Fruit fly (Drosophila melanogaster): ENCODE data around the gene CG14710.

The CG14710 gene

DNA sequence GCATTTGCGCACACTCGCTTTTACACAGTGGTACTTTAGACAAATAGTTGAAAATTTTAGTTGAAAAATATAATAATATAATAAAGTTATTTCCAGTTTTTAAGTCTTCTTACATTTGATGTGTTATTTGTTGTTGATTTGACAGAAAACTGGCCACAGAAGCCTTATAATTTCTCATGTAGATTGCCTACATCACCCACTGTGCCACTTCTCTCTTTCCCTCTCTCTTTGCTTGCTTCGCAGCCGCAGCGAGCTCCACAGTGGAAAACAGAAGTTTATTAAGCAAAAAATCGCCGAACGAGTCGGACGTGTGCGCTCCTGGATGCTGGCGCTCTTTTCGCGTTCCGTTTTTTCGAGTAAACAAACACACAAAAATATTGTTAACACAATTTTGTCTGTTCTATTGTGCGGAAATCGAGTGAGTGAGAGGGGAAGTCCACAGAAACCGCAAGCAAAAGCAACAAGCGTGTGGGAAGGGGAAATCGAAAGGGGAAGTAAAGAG lies 36.0 kb downstream of the CG14710 start, which contains the start of gene CG42327 (continued):
- TF ChIP-seq Poxn (GFP tag; IDR thresholded peaks at IDR 0.05), result 0 out of 2 replicates have a peak, but pooled peaks have one; percentile 29
- TF ChIP-seq CG16863 (GFP tag; optimal IDR thresholded peaks at IDR 0.05), result peak; percentile 87
- peak; percentile 73 for TF ChIP-seq fd102C (GFP tag; optimal IDR thresholded peaks at IDR 0.05)
- peak; percentile 68 for TF ChIP-seq YL-1 (GFP tag; optimal IDR thresholded peaks at IDR 0.05)
- peak; percentile 73 for TF ChIP-seq CG33557 (GFP tag; optimal IDR thresholded peaks at IDR 0.05)
- peak; percentile 76; the same call in 1 of the 2 replicates for TF ChIP-seq CG10321 (GFP tag; IDR thresholded peaks at IDR 0.05)
- TF ChIP-seq CG12155 (GFP tag; optimal IDR thresholded peaks at IDR 0.05), result peak; percentile 85
- TF ChIP-seq onecut (GFP tag; IDR thresholded peaks at IDR 0.05), result peak; percentile 87
- TF ChIP-seq unc-4 (GFP tag; IDR thresholded peaks at IDR 0.05; ENCODE audit: partially characterized antibody), result no peak; the same call in 1 of the 2 replicates
- peak; percentile 57 for TF ChIP-seq crc (GFP tag; optimal IDR thresholded peaks at IDR 0.05)
- TF ChIP-seq CG10431 (GFP tag; optimal IDR thresholded peaks at IDR 0.05), result peak; percentile 81
- TF ChIP-seq crol (GFP tag; IDR thresholded peaks at IDR 0.05), result peak; percentile 77
- peak; percentile 80 for TF ChIP-seq CG9932 (GFP tag; IDR thresholded peaks at IDR 0.05)
- TF ChIP-seq CG4360 (GFP tag; IDR thresholded peaks at IDR 0.05), result peak; percentile 83
- peak; percentile 92 for TF ChIP-seq chn (GFP tag; optimal IDR thresholded peaks at IDR 0.05)
- TF ChIP-seq CTCF (GFP tag; optimal IDR thresholded peaks at IDR 0.05), result peak; percentile 57
- peak; percentile 97 for TF ChIP-seq ara (GFP tag; IDR thresholded peaks at IDR 0.05)
- 0 out of 3 replicates have a peak, but pooled peaks have one; percentile 23 for TF ChIP-seq CG16813 (GFP tag; IDR thresholded peaks at IDR 0.05; ENCODE audit: partially characterized antibody)
- peak; percentile 66 for TF ChIP-seq nerfin-2 (GFP tag; IDR thresholded peaks at IDR 0.05; ENCODE audit: partially characterized antibody)

DNA sequence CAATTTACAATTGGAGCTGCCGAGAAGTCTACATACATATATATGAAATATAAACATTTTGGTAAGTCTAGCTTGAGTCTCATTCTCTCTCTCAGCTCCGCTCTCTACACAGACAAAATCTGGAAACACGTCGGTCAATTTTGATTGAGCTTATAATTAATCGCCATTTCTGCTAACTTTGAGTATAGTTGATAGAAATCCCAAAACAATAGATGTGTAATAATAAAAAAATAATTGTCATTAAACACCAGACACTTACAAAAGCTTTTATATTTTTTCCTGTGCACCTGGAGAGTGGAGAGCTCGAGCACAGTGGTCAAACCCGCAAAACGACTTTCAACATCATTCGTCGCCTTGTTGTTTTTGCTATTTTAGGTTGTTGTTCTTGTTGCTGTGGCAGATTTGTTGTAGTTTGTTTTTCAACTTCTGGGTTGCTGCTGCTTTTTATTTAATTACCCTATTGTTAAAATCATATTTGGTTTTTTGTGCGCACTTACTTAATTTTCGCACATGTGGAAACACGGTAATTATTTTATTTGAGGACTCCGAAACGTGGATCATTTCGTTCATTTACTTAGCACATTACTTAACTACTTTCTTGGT lies 36.8 kb downstream of the CG14710 start:
- TF ChIP-seq CG7928 (GFP tag; optimal IDR thresholded peaks at IDR 0.05) (peak; percentile 78), Eip74EF (GFP tag; optimal IDR thresholded peaks at IDR 0.05) (peak in 1 of 2 experiments; percentile 90), wor (GFP tag; IDR thresholded peaks at IDR 0.05) (peak; percentile 93), CG2712 (tag; optimal IDR thresholded peaks at IDR 0.05) (peak; percentile 98), CG18476 (GFP tag; optimal IDR thresholded peaks at IDR 0.05) (peak; percentile 94), CG3847 (GFP tag; IDR thresholded peaks at IDR 0.05) (peak; percentile 97), vvl (GFP tag; IDR thresholded peaks at IDR 0.05) (peak; percentile 99), CG4424 (GFP tag; optimal IDR thresholded peaks at IDR 0.05) (peak; percentile 96), CG32772 (GFP tag; IDR thresholded peaks at IDR 0.05) (peak; percentile 97), grau (tag; optimal IDR thresholded peaks at IDR 0.05) (peak; percentile 96), CG1024 (GFP tag; IDR thresholded peaks at IDR 0.05) (peak; percentile 90), ftz-f1 (GFP tag; optimal IDR thresholded peaks at IDR 0.05) (peak; percentile 53), D19B (GFP tag; optimal IDR thresholded peaks at IDR 0.05) (peak; percentile 89), dmrt11E (tag; optimal IDR thresholded peaks at IDR 0.05) (peak; percentile 91), wdn (GFP tag; IDR thresholded peaks at IDR 0.05) (peak; percentile 97), aop (GFP tag; IDR thresholded peaks at IDR 0.05) (peak; percentile 83), CG12155 (GFP tag; optimal IDR thresholded peaks at IDR 0.05) (peak; percentile 94), seq (GFP tag; IDR thresholded peaks at IDR 0.05) (peak; percentile 94), Camta (GFP tag; optimal IDR thresholded peaks at IDR 0.05) (peak; percentile 95), BtbVII (GFP tag; optimal IDR thresholded peaks at IDR 0.05) (peak; percentile 95), bbx (GFP tag; IDR thresholded peaks at IDR 0.05; ENCODE audit: partially characterized antibody) (no peak), al (GFP tag; IDR thresholded peaks at IDR 0.05) (peak; percentile 97), E2f2 (GFP tag; IDR thresholded peaks at IDR 0.05) (peak; percentile 83), slou (GFP tag; optimal IDR thresholded peaks at IDR 0.05) (peak; percentile 93), CG12104 (GFP tag; optimal IDR thresholded peaks at IDR 0.05) (peak; percentile 92), zen2 (GFP tag; IDR thresholded peaks at IDR 0.05; ENCODE audit: partially characterized antibody) (no peak), Dref (GFP tag; IDR thresholded peaks at IDR 0.05) (peak; percentile 39), scrt (GFP tag; optimal IDR thresholded peaks at IDR 0.05) (peak; percentile 93), mam (GFP tag; optimal IDR thresholded peaks at IDR 0.05) (peak; percentile 96), CG11504 (tag; optimal IDR thresholded peaks at IDR 0.05) (peak; percentile 95), ac (GFP tag; optimal IDR thresholded peaks at IDR 0.05) (peak; percentile 59), jigr1 (GFP tag; IDR thresholded peaks at IDR 0.05) (peak; percentile 84; the same call in 2 of the 3 replicates)
